Fruit fly (Drosophila melanogaster) whole organism, pupa: ENCODE measurements around the gene CG15572.

ENCODE experiments used
- CG10348 ChIP-seq: fragments of 200-800 bp; sonication (Bioruptor generic); IDR thresholded peaks from 2 replicates; pipeline ENCODE4 v1.3.6; 2022; ENCODE audit warnings: missing biosample characterization, missing genetic modification characterization
- CG13204 ChIP-seq: fragments of 200-800 bp; sonication (Bioruptor generic); optimal IDR thresholded peaks from 2 replicates; lab custom pipeline; 2018; ENCODE audit warnings: missing biosample characterization, mild to moderate bottlenecking, missing genetic modification characterization, moderate library complexity
- CG15710 ChIP-seq: fragments of 200-800 bp; sonication (Bioruptor generic); optimal IDR thresholded peaks from 2 replicates; lab custom pipeline; 2018; ENCODE audit warnings: missing biosample characterization, mild to moderate bottlenecking, missing genetic modification characterization, moderate library complexity
- CG17806 ChIP-seq: fragments of 200-800 bp; sonication (Bioruptor generic); optimal IDR thresholded peaks from 2 replicates; lab custom pipeline; 2018; ENCODE audit warnings: missing biosample characterization, mild to moderate bottlenecking, missing genetic modification characterization, moderate library complexity
- CG34367 ChIP-seq: fragments of 200-800 bp; sonication (Bioruptor generic); optimal IDR thresholded peaks from 2 replicates; lab custom pipeline; 2018; ENCODE audit warnings: missing biosample characterization, mild to moderate bottlenecking, missing genetic modification characterization
- CG4496 ChIP-seq: fragments of 200-800 bp; sonication (Bioruptor generic); IDR thresholded peaks from 3 replicates; pipeline ENCODE4 v1.3.6; 2022; ENCODE audit warnings: missing biosample characterization, missing genetic modification characterization
- CG9948 ChIP-seq: fragments of 200-800 bp; sonication (Bioruptor generic); optimal IDR thresholded peaks from 2 replicates; lab custom pipeline; 2018; ENCODE audit warnings: missing biosample characterization, mild to moderate bottlenecking, missing genetic modification characterization, moderate library complexity
- EcR ChIP-seq: fragments of 200-800 bp; sonication (Bioruptor generic); optimal IDR thresholded peaks from 3 replicates; lab custom pipeline; 2019; ENCODE audit warnings: missing biosample characterization, missing genetic modification characterization, mild to moderate bottlenecking, moderate library complexity, missing genetic modification reagents
- Ets98B ChIP-seq: fragments of 200-800 bp; sonication (Bioruptor generic); IDR thresholded peaks from 2 replicates; pipeline ENCODE4 v1.3.6; 2022; ENCODE audit warnings: missing biosample characterization, missing genetic modification characterization
- Snoo ChIP-seq: fragments of 200-800 bp; sonication (Bioruptor generic); optimal IDR thresholded peaks from 3 replicates; lab custom pipeline; 2017; ENCODE audit warnings: missing biosample characterization, mild to moderate bottlenecking, missing genetic modification characterization, inconsistent platforms
- rn ChIP-seq: fragments of 200-800 bp; sonication (Bioruptor generic); IDR thresholded peaks from 2 replicates; pipeline ENCODE4 v1.3.6; 2022; ENCODE audit warnings: missing biosample characterization, missing genetic modification characterization

DNA sequence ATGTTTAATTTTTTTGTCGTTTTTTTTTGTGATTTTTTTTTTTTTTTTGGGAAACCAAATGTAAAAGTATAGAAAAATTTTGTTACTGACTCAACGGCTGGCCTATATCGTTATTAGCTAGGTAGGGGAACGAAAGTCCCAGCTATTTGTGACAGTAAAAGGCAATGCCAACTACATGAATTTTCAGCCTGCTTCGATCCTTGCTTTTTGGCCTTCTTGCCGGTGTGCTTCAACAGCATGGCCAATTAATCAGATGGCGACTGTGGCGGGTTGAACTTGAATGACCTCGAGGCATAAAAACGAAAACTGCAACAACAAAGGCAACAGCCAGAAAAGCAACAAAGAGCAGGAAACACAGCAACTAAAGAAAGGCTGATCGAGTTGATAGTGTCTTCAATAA is 9.4 kb downstream of the CG15572 start, which contains the start of gene CG15578:
- TF ChIP-seq CG34367 (tag; lab: Kevin White, UChicago) = no peak
- no peak for TF ChIP-seq CG15710 (tag; lab: Kevin White, UChicago)
- no peak for TF ChIP-seq CG13204 (GFP tag; lab: Kevin White, UChicago)
- no peak for TF ChIP-seq EcR
- no peak for TF ChIP-seq CG9948 (tag; lab: Kevin White, UChicago)
- TF ChIP-seq Ets98B (GFP tag; lab: Robert Waterston, UW) = no peak
- no peak for TF ChIP-seq Snoo (tag; lab: Kevin White, UChicago)
- TF ChIP-seq rn (GFP tag; lab: Robert Waterston, UW) = no peak
- TF ChIP-seq CG17806 (tag; lab: Kevin White, UChicago) = no peak
- no peak for TF ChIP-seq CG10348 (GFP tag; lab: Robert Waterston, UW)
- no peak for TF ChIP-seq CG4496
